Fruit fly (Drosophila melanogaster): ENCODE measurements around the gene OtopLc.

dm6 chrX:5671537-5672029, 8.9 kb upstream of the OtopLc start, which contains the start of gene Rab18:
- TF ChIP-seq N (GFP tag; optimal IDR thresholded peaks at IDR 0.05) (no peak), fru (GFP tag; optimal IDR thresholded peaks at IDR 0.05) (no peak), sv (GFP tag; optimal IDR thresholded peaks at IDR 0.05) (no peak), Rel (GFP tag; optimal IDR thresholded peaks at IDR 0.05) (no peak), Rel (tag; optimal IDR thresholded peaks at IDR 0.05) (no peak), Jra (GFP tag; optimal IDR thresholded peaks at IDR 0.05) (no peak), pan (optimal IDR thresholded peaks at IDR 0.05) (no peak), Sp1 (GFP tag; optimal IDR thresholded peaks at IDR 0.05) (no peak), dsf (GFP tag; optimal IDR thresholded peaks at IDR 0.05; ENCODE audit: borderline replicate concordance) (no peak), jim (GFP tag; optimal IDR thresholded peaks at IDR 0.05) (no peak), CG32264 (GFP tag; optimal IDR thresholded peaks at IDR 0.05) (no peak), h (GFP tag; optimal IDR thresholded peaks at IDR 0.05) (no peak)
